Fruit fly (Drosophila melanogaster) whole organism, embryonic: ENCODE measurements around the gene Cht5.

Experiments
- Ada2b ChIP-seq: fragments of 200-800 bp; sonication (Bioruptor generic); IDR thresholded peaks from 2 replicates; pipeline ENCODE4 v1.3.6; 2022; ENCODE audit warnings: missing biosample characterization, missing genetic modification characterization
- Atf-2 ChIP-seq: fragments of 200-800 bp; sonication (Bioruptor generic); optimal IDR thresholded peaks from 2 replicates; lab custom pipeline; 2016; ENCODE audit warnings: missing biosample characterization, missing genetic modification characterization
- CG10565 ChIP-seq: fragments of 200-800 bp; sonication (Bioruptor generic); optimal IDR thresholded peaks from 3 replicates; lab custom pipeline; 2016; ENCODE audit warnings: missing biosample characterization, mild to moderate bottlenecking, missing genetic modification characterization
- CG12104 ChIP-seq: fragments of 200-800 bp; sonication (Bioruptor generic); optimal IDR thresholded peaks from 3 replicates; lab custom pipeline; 2016; ENCODE audit warnings: missing biosample characterization, missing genetic modification characterization
- CG13624 ChIP-seq: fragments of 200-800 bp; sonication (Bioruptor generic); optimal IDR thresholded peaks from 2 replicates; lab custom pipeline; 2016; ENCODE audit warnings: missing biosample characterization, missing genetic modification characterization
- CG15514 ChIP-seq: fragments of 200-800 bp; sonication (Bioruptor generic); optimal IDR thresholded peaks from 3 replicates; lab custom pipeline; 2017; ENCODE audit warnings: missing biosample characterization, missing genetic modification characterization, mild to moderate bottlenecking, moderate library complexity, missing genetic modification reagents
- CG15601 ChIP-seq: fragments of 200-800 bp; sonication (Bioruptor generic); optimal IDR thresholded peaks from 3 replicates; lab custom pipeline; 2019; ENCODE audit warnings: missing biosample characterization, mild to moderate bottlenecking, missing genetic modification characterization, moderate library complexity
- CG16815 ChIP-seq: fragments of 200-800 bp; sonication (Bioruptor generic); optimal IDR thresholded peaks from 3 replicates; lab custom pipeline; 2017; ENCODE audit warnings: missing biosample characterization, mild to moderate bottlenecking, missing genetic modification characterization
- CG17328 ChIP-seq: fragments of 200-800 bp; sonication (Bioruptor generic); IDR thresholded peaks from 2 replicates; pipeline ENCODE4 v1.3.6; 2022; ENCODE audit warnings: missing biosample characterization, missing genetic modification characterization
- CG2129 ChIP-seq: fragments of 200-800 bp; sonication (Bioruptor generic); IDR thresholded peaks from 2 replicates; pipeline ENCODE4 v1.3.6; 2022; ENCODE audit warnings: missing biosample characterization, missing genetic modification characterization; ENCODE audit not compliant: partially characterized antibody
- CG2678 ChIP-seq: fragments of 200-800 bp; sonication (Bioruptor generic); optimal IDR thresholded peaks from 3 replicates; lab custom pipeline; 2019; ENCODE audit warnings: missing biosample characterization, mild to moderate bottlenecking, missing genetic modification characterization, moderate library complexity
- CG30020 ChIP-seq: fragments of 200-800 bp; optimal IDR thresholded peaks from 2 replicates; lab custom pipeline; 2019; ENCODE audit warnings: missing biosample characterization, mild to moderate bottlenecking, missing genetic modification characterization, moderate library complexity
- CG32767 ChIP-seq: fragments of 200-800 bp; sonication (Bioruptor generic); IDR thresholded peaks from 2 replicates; pipeline ENCODE4 v1.3.6; 2022; ENCODE audit warnings: missing biosample characterization, missing genetic modification characterization
- CG3995 ChIP-seq: fragments of 200-800 bp; sonication (Bioruptor generic); optimal IDR thresholded peaks from 3 replicates; lab custom pipeline; 2016; ENCODE audit warnings: missing biosample characterization, missing genetic modification characterization
- CG4707 ChIP-seq: fragments of 200-800 bp; sonication (Bioruptor generic); optimal IDR thresholded peaks from 2 replicates; lab custom pipeline; 2018; ENCODE audit warnings: missing biosample characterization, mild to moderate bottlenecking, missing genetic modification characterization, moderate library complexity
- CG4730 ChIP-seq: fragments of 200-800 bp; sonication (Bioruptor generic); IDR thresholded peaks from 2 replicates; pipeline ENCODE4 v1.3.6; 2022; ENCODE audit warnings: missing biosample characterization, missing genetic modification characterization
- CG4820 ChIP-seq: fragments of 200-800 bp; sonication (Bioruptor generic); optimal IDR thresholded peaks from 3 replicates; lab custom pipeline; 2016; ENCODE audit warnings: missing biosample characterization, missing genetic modification characterization
- CG6854 ChIP-seq: fragments of 200-800 bp; sonication (Bioruptor generic); optimal IDR thresholded peaks from 3 replicates; lab custom pipeline; 2017; ENCODE audit warnings: missing biosample characterization, mild to moderate bottlenecking, missing genetic modification characterization
- CG7839 ChIP-seq: fragments of 200-800 bp; sonication (Bioruptor generic); optimal IDR thresholded peaks from 3 replicates; lab custom pipeline; 2018; ENCODE audit warnings: missing biosample characterization, mild to moderate bottlenecking, missing genetic modification characterization, moderate library complexity
- CG8281 ChIP-seq: fragments of 200-800 bp; sonication (Bioruptor generic); optimal IDR thresholded peaks from 2 replicates; lab custom pipeline; 2018; ENCODE audit warnings: missing biosample characterization, mild to moderate bottlenecking, missing genetic modification characterization, moderate library complexity
- D ChIP-seq, 2 experiments: fragments of 200-800 bp in 1 of 2; fragments of >200 bp in 1 of 2; sonication (Bioruptor generic) in 1 of 2; optimal IDR thresholded peaks; 2 replicates in 1 of 2; 3 replicates in 1 of 2; lab custom pipeline; 2017; ENCODE audit warnings: mild to moderate bottlenecking in 1 of 2, missing biosample characterization in 1 of 2, missing genetic modification characterization in 1 of 2, missing genetic modification reagents in 1 of 2
- Elba2 ChIP-seq: fragments of 200-800 bp; sonication (Bioruptor generic); optimal IDR thresholded peaks from 3 replicates; lab custom pipeline; 2016; ENCODE audit warnings: missing biosample characterization, missing genetic modification characterization
- HLH3B ChIP-seq: fragments of 200-800 bp; sonication (Bioruptor generic); IDR thresholded peaks from 2 replicates; pipeline ENCODE4 v1.3.6; 2022; ENCODE audit warnings: missing biosample characterization, missing genetic modification characterization
- HmgZ ChIP-seq: fragments of 200-800 bp; sonication (Bioruptor generic); optimal IDR thresholded peaks from 2 replicates; lab custom pipeline; 2018; ENCODE audit warnings: missing biosample characterization, mild to moderate bottlenecking, missing genetic modification characterization
- Kr ChIP-seq: fragments of 200-800 bp; sonication (Bioruptor generic); optimal IDR thresholded peaks from 2 replicates; lab custom pipeline; 2017; ENCODE audit warnings: missing biosample characterization, mild to moderate bottlenecking, missing genetic modification characterization
- Lhr ChIP-seq: fragments of 200-800 bp; sonication (Bioruptor generic); optimal IDR thresholded peaks from 3 replicates; lab custom pipeline; 2017; ENCODE audit warnings: mild to moderate bottlenecking, missing biosample characterization, missing genetic modification reagents, missing genetic modification characterization
- Lim3 ChIP-seq: fragments of 200-800 bp; sonication (Bioruptor generic); IDR thresholded peaks from 2 replicates; pipeline ENCODE4 v1.3.6; 2022; ENCODE audit warnings: missing biosample characterization, missing genetic modification characterization
- MESR4 ChIP-seq: fragments of 200-800 bp; sonication (Bioruptor generic); optimal IDR thresholded peaks from 2 replicates; lab custom pipeline; 2018; ENCODE audit warnings: missing biosample characterization, mild to moderate bottlenecking, missing genetic modification characterization, moderate library complexity
- Nf-YC ChIP-seq: fragments of 200-800 bp; optimal IDR thresholded peaks from 3 replicates; lab custom pipeline; 2019; ENCODE audit warnings: missing biosample characterization, mild to moderate bottlenecking, missing genetic modification characterization, moderate library complexity
- NfI ChIP-seq: fragments of 200-800 bp; sonication (Bioruptor generic); optimal IDR thresholded peaks from 3 replicates; lab custom pipeline; 2018; ENCODE audit warnings: missing biosample characterization, mild to moderate bottlenecking, missing genetic modification characterization, moderate library complexity
- Vsx1 ChIP-seq: fragments of 200-800 bp; sonication (Bioruptor generic); optimal IDR thresholded peaks from 2 replicates; lab custom pipeline; 2017; ENCODE audit warnings: missing biosample characterization, mild to moderate bottlenecking, missing genetic modification characterization, missing genetic modification reagents
- ato ChIP-seq: fragments of 200-800 bp; sonication (Bioruptor generic); IDR thresholded peaks from 2 replicates; pipeline ENCODE4 v1.3.6; 2022; ENCODE audit warnings: missing biosample characterization, missing genetic modification characterization; ENCODE audit not compliant: partially characterized antibody
- crc ChIP-seq: fragments of 200-800 bp; sonication (Bioruptor generic); optimal IDR thresholded peaks from 2 replicates; lab custom pipeline; 2016; ENCODE audit warnings: missing biosample characterization, missing genetic modification characterization
- cwo ChIP-seq: fragments of 200-800 bp; sonication (Bioruptor generic); optimal IDR thresholded peaks from 3 replicates; lab custom pipeline; 2017; ENCODE audit warnings: missing biosample characterization, missing genetic modification characterization, mild to moderate bottlenecking, moderate library complexity, missing genetic modification reagents
- en ChIP-seq: fragments of 200-800 bp; sonication (Bioruptor generic); optimal IDR thresholded peaks from 2 replicates; lab custom pipeline; 2016; ENCODE audit warnings: missing biosample characterization, missing genetic modification characterization
- fd3F ChIP-seq: fragments of 200-800 bp; sonication (Bioruptor generic); optimal IDR thresholded peaks from 2 replicates; lab custom pipeline; 2018; ENCODE audit warnings: missing biosample characterization, mild to moderate bottlenecking, missing genetic modification characterization, moderate library complexity
- fd64A ChIP-seq: fragments of 200-800 bp; sonication (Bioruptor generic); optimal IDR thresholded peaks from 3 replicates; lab custom pipeline; 2018; ENCODE audit warnings: missing biosample characterization, mild to moderate bottlenecking, missing genetic modification characterization
- gce ChIP-seq: fragments of 200-800 bp; sonication (Bioruptor generic); IDR thresholded peaks from 3 replicates; pipeline ENCODE4 v1.3.6; 2022; ENCODE audit warnings: missing biosample characterization, missing genetic modification characterization
- kni ChIP-seq: fragments of 200-800 bp; sonication (Bioruptor generic); optimal IDR thresholded peaks from 3 replicates; lab custom pipeline; 2017; ENCODE audit warnings: mild to moderate bottlenecking, missing biosample characterization, missing genetic modification reagents, missing genetic modification characterization
- nau ChIP-seq: fragments of 200-800 bp; sonication (Bioruptor generic); optimal IDR thresholded peaks from 3 replicates; lab custom pipeline; 2017; ENCODE audit warnings: missing biosample characterization, mild to moderate bottlenecking, missing genetic modification characterization, missing genetic modification reagents
- oc ChIP-seq: fragments of 200-800 bp; sonication (Bioruptor generic); optimal IDR thresholded peaks from 2 replicates; lab custom pipeline; 2018; ENCODE audit warnings: missing biosample characterization, mild to moderate bottlenecking, missing genetic modification characterization, moderate library complexity
- pros ChIP-seq: fragments of 200-800 bp; sonication (Bioruptor generic); optimal IDR thresholded peaks from 3 replicates; lab custom pipeline; 2019; ENCODE audit warnings: missing biosample characterization, mild to moderate bottlenecking, missing genetic modification characterization, moderate library complexity
- ranshi ChIP-seq: fragments of 200-800 bp; sonication (Bioruptor generic); IDR thresholded peaks from 2 replicates; pipeline ENCODE4 v1.3.6; 2022; ENCODE audit warnings: missing biosample characterization, missing genetic modification characterization
- ro ChIP-seq: fragments of 200-800 bp; sonication (Bioruptor generic); IDR thresholded peaks from 2 replicates; pipeline ENCODE4 v1.3.6; 2022; ENCODE audit warnings: missing biosample characterization, missing genetic modification characterization
- schlank ChIP-seq: fragments of 200-800 bp; sonication (Bioruptor generic); optimal IDR thresholded peaks from 2 replicates; lab custom pipeline; 2018; ENCODE audit warnings: missing biosample characterization, mild to moderate bottlenecking, missing genetic modification characterization
- stwl ChIP-seq: fragments of 200-800 bp; sonication (Bioruptor generic); optimal IDR thresholded peaks from 3 replicates; lab custom pipeline; 2018; ENCODE audit warnings: missing biosample characterization, mild to moderate bottlenecking, missing genetic modification characterization, moderate library complexity
- tgo ChIP-seq: fragments of 200-800 bp; sonication (Bioruptor generic); IDR thresholded peaks from 3 replicates; pipeline ENCODE4 v1.3.6; 2022; ENCODE audit warnings: missing biosample characterization, missing genetic modification characterization
- tio ChIP-seq: fragments of 200-800 bp; sonication (Bioruptor generic); optimal IDR thresholded peaks from 2 replicates; lab custom pipeline; 2017; ENCODE audit warnings: missing biosample characterization, missing genetic modification characterization, inconsistent platforms
- wek ChIP-seq: fragments of 200-800 bp; sonication (Bioruptor generic); optimal IDR thresholded peaks from 3 replicates; lab custom pipeline; 2018; ENCODE audit warnings: missing biosample characterization, mild to moderate bottlenecking, missing genetic modification characterization, moderate library complexity
- zfh1 ChIP-seq: fragments of 200-800 bp; sonication (Bioruptor generic); IDR thresholded peaks from 3 replicates; pipeline ENCODE4 v1.3.6; 2022; ENCODE audit warnings: missing biosample characterization, missing genetic modification characterization

Gene Cht5

dm6 chr3R:13800430-13800848, 33.1 kb downstream of the Cht5 start (continued):
- TF ChIP-seq Lhr: peak; percentile 50
- no peak for TF ChIP-seq MESR4
- peak; percentile 91 for TF ChIP-seq zfh1 (GFP tag; lab: Robert Waterston, UW)
- TF ChIP-seq Lim3 (GFP tag; lab: Robert Waterston, UW): peak; percentile 78
- peak; percentile 34 for TF ChIP-seq wek (GFP tag; lab: Kevin White, UChicago)
- peak; percentile 90 for TF ChIP-seq NfI (GFP tag; lab: Kevin White, UChicago)
- peak; percentile 87 for TF ChIP-seq CG15514 (GFP tag; lab: Kevin White, UChicago)
- TF ChIP-seq CG13624 (GFP tag; lab: Kevin White, UChicago): peak; percentile 54
- peak; percentile 16 for TF ChIP-seq CG3995 (GFP tag; lab: Kevin White, UChicago)
- TF ChIP-seq crc (GFP tag; lab: Kevin White, UChicago): no peak
- peak; percentile 72 for TF ChIP-seq schlank (tag; lab: Kevin White, UChicago)
- TF ChIP-seq D (optimal IDR thresholded peaks at IDR 0.05; lab: Kevin White, UChicago): no peak
- TF ChIP-seq D (GFP tag; optimal IDR thresholded peaks at IDR 0.05; lab: Kevin White, UChicago): peak; percentile 88
- peak; percentile 82 for TF ChIP-seq CG4820 (GFP tag; lab: Kevin White, UChicago)
- TF ChIP-seq kni: peak; percentile 55
- TF ChIP-seq en (GFP tag; lab: Kevin White, UChicago): peak; percentile 21
- TF ChIP-seq CG17328 (GFP tag; lab: Robert Waterston, UW): peak; percentile 94
- TF ChIP-seq CG15601: peak; percentile 85
- TF ChIP-seq CG7839 (tag; lab: Kevin White, UChicago): peak; percentile 92
- peak; percentile 82 for TF ChIP-seq nau (GFP tag; lab: Kevin White, UChicago)
- peak; percentile 93 for TF ChIP-seq gce (GFP tag; lab: Robert Waterston, UW)
- TF ChIP-seq CG16815: peak; percentile 79
- peak; percentile 93 for TF ChIP-seq cwo (GFP tag; lab: Kevin White, UChicago)
- TF ChIP-seq CG10565 (GFP tag; lab: Kevin White, UChicago): no peak
- TF ChIP-seq CG4707: peak; percentile 78
- peak; percentile 89 for TF ChIP-seq CG6854
- no peak for TF ChIP-seq CG2129 (GFP tag; lab: Robert Waterston, UW)
- peak; percentile 54 for TF ChIP-seq Nf-YC (tag; lab: Kevin White, UChicago)
- TF ChIP-seq Atf-2 (GFP tag; lab: Kevin White, UChicago): peak; percentile 13
- peak; percentile 72 for TF ChIP-seq tio (GFP tag; lab: Kevin White, UChicago)
- no peak for TF ChIP-seq ato (GFP tag; lab: Robert Waterston, UW)
- TF ChIP-seq pros (GFP tag; lab: Kevin White, UChicago): no peak
- peak; percentile 89 for TF ChIP-seq HmgZ (tag; lab: Kevin White, UChicago)
- TF ChIP-seq tgo (GFP tag; lab: Robert Waterston, UW): peak; percentile 93
- peak; percentile 89 for TF ChIP-seq CG12104 (GFP tag; lab: Kevin White, UChicago)
- TF ChIP-seq fd3F (GFP tag; lab: Kevin White, UChicago): peak; percentile 85
- TF ChIP-seq CG2678 (tag; lab: Kevin White, UChicago): peak; percentile 92
- peak; percentile 56 for TF ChIP-seq fd64A (GFP tag; lab: Kevin White, UChicago)
- TF ChIP-seq ranshi (GFP tag; lab: Robert Waterston, UW): peak; percentile 94
- peak; percentile 96 for TF ChIP-seq HLH3B (GFP tag; lab: Robert Waterston, UW)
- no peak for TF ChIP-seq Kr (GFP tag; lab: Kevin White, UChicago)
- peak; percentile 62 for TF ChIP-seq Vsx1 (GFP tag; lab: Kevin White, UChicago)
- peak; percentile 63 for TF ChIP-seq CG8281
- no peak for TF ChIP-seq CG30020 (tag; lab: Kevin White, UChicago)
- TF ChIP-seq CG32767: peak; percentile 93
- TF ChIP-seq Ada2b (GFP tag; lab: Robert Waterston, UW): peak; percentile 96
- TF ChIP-seq Elba2: no peak
- peak; percentile 84 for TF ChIP-seq ro (GFP tag; lab: Robert Waterston, UW)
- peak; percentile 93 for TF ChIP-seq CG4730 (GFP tag; lab: Robert Waterston, UW)
- TF ChIP-seq oc: peak; percentile 84
- peak; percentile 25 for TF ChIP-seq stwl (tag; lab: Kevin White, UChicago)
